Worm (Caenorhabditis elegans) whole organism, young adult: ENCODE measurements around the gene F37C4.6.

Experiments used
- B0336.3 ChIP-seq: fragments of 200-800 bp; sonication (Bioruptor generic); IDR thresholded peaks from 2 replicates; pipeline ENCODE4 v1.3.6; 2022; ENCODE audit warnings: missing genetic modification characterization, missing compliant biosample characterization
- F22D6.2 ChIP-seq: sonication (generic microtip); optimal IDR thresholded peaks from 2 replicates; lab custom pipeline; 2016; ENCODE audit warnings: mild to moderate bottlenecking, missing genetic modification characterization, missing compliant biosample characterization
- F49E8.2 ChIP-seq: sonication (generic microtip); optimal IDR thresholded peaks from 3 replicates; lab custom pipeline; 2017; ENCODE audit warnings: missing genetic modification characterization, mild to moderate bottlenecking, missing compliant biosample characterization, antibody characterized with exemption, moderate library complexity; ENCODE audit not compliant: insufficient read depth
- Y95B8A.8 ChIP-seq: fragments of 200-800 bp; sonication (Bioruptor generic); IDR thresholded peaks from 2 replicates; pipeline ENCODE4 v1.3.6; 2022; ENCODE audit warnings: missing genetic modification reagents, missing genetic modification characterization, missing compliant biosample characterization
- ceh-100 ChIP-seq: fragments of 200-800 bp; sonication (Bioruptor generic); IDR thresholded peaks from 2 replicates; pipeline ENCODE4 v1.3.6; 2022; ENCODE audit warnings: missing genetic modification reagents, missing genetic modification characterization, missing compliant biosample characterization
- die-1 ChIP-seq: sonication (generic microtip); optimal IDR thresholded peaks from 2 replicates; lab custom pipeline; 2016; ENCODE audit warnings: missing genotype, mild to moderate bottlenecking, missing genetic modification characterization, missing compliant biosample characterization
- let-526 ChIP-seq: fragments of 200-800 bp; sonication (Bioruptor generic); IDR thresholded peaks from 2 replicates; pipeline ENCODE4 v1.3.6; 2022; ENCODE audit warnings: missing genetic modification reagents, missing genetic modification characterization, missing compliant biosample characterization
- nhr-80 ChIP-seq: sonication (generic microtip); optimal IDR thresholded peaks from 2 replicates; lab custom pipeline; 2016; ENCODE audit warnings: missing genetic modification characterization, missing compliant biosample characterization
- pbrm-1 ChIP-seq: fragments of 200-800 bp; sonication (Bioruptor generic); IDR thresholded peaks from 2 replicates; pipeline ENCODE4 v1.3.6; 2022; ENCODE audit warnings: missing genetic modification reagents, missing genetic modification characterization, missing compliant biosample characterization

DNA sequence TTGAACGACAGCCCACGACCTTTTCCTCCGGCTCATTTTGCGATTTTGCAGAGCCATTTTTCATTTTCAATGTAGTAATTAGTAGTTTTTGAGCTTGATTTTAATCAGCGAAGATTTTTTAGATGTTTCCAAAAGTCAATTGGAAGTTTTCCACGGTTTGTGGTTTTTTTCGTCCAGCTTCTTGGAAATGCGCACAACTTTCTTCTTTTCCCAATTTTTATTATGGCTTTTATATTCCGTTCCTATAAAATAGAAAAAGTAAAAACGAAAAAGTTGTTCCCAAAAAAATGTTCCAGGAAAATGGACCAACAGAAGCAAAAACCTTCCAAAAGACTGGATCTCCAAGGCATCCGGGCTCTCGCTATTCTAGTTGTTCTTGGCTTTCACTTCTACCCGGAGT is 7.2 kb upstream of the F37C4.6 start, which contains the start of gene oac-22:
- TF ChIP-seq F22D6.2: no peak
- TF ChIP-seq pbrm-1 (GFP tag; lab: Robert Waterston, UW): no peak
- no peak for TF ChIP-seq F49E8.2 (tag; lab: Kevin White, UChicago)
- no peak for TF ChIP-seq Y95B8A.8 (GFP tag; lab: Robert Waterston, UW)
- no peak for TF ChIP-seq B0336.3
- no peak for TF ChIP-seq ceh-100 (GFP tag; lab: Robert Waterston, UW)
- no peak for TF ChIP-seq die-1
- no peak for TF ChIP-seq let-526
- TF ChIP-seq nhr-80 (tag; lab: Kevin White, UChicago): no peak
